Worm (Caenorhabditis elegans) whole organism, L1 larva: ENCODE measurements around the gene phf-15.

Experiments
- blmp-1 ChIP-seq: fragments of 150-350 bp; optimal IDR thresholded peaks from 2 replicates; lab custom pipeline; 2014; ENCODE audit warnings: missing biosample characterization, missing genetic modification characterization
- ceh-82 ChIP-seq, 3 experiments: fragments of 150-350 bp in 1 of 3; sonication (generic microtip) in 2 of 3; optimal IDR thresholded peaks; 2 replicates each; lab custom pipeline; 2014 to 2017; ENCODE audit warnings: missing biosample characterization in 3 of 3, missing genetic modification characterization in 3 of 3
- ceh-88 ChIP-seq: fragments of 200-800 bp; sonication (Bioruptor generic); IDR thresholded peaks from 2 replicates; pipeline ENCODE4 v1.3.6; 2022; ENCODE audit warnings: missing genetic modification characterization, missing compliant biosample characterization
- dpl-1 ChIP-seq, 3 experiments: fragments of 150-350 bp in 2 of 3; sonication (generic microtip) in 1 of 3; optimal IDR thresholded peaks; 2 replicates each; lab custom pipeline; 2014 to 2017; ENCODE audit warnings: missing biosample characterization in 3 of 3, missing genetic modification characterization in 3 of 3, missing genetic modification reagents in 3 of 3
- dsc-1 ChIP-seq: sonication (generic microtip); optimal IDR thresholded peaks from 2 replicates; lab custom pipeline; 2016; ENCODE audit warnings: mild to moderate bottlenecking, missing genetic modification characterization, missing compliant biosample characterization
- efl-1 ChIP-seq, 4 experiments: fragments of 150-350 bp; optimal IDR thresholded peaks in 3 of 4; peaks in 1 of 4; 1 replicate in 1 of 4; 2 replicates in 3 of 4; lab custom pipeline; 2014; ENCODE audit warnings: missing biosample characterization in 2 of 4, missing genetic modification characterization in 2 of 4, missing genetic modification reagents in 2 of 4
- efl-3 ChIP-seq: fragments of 200-800 bp; sonication (Bioruptor generic); optimal IDR thresholded peaks from 2 replicates; lab custom pipeline; 2018; ENCODE audit warnings: mild to moderate bottlenecking, missing genetic modification characterization, missing compliant biosample characterization
- fos-1 ChIP-seq: fragments of 150-350 bp; optimal IDR thresholded peaks from 2 replicates; lab custom pipeline; 2014; ENCODE audit warnings: missing biosample characterization, missing genetic modification characterization
- grh-1 ChIP-seq: fragments of 200-800 bp; sonication (Bioruptor generic); IDR thresholded peaks from 2 replicates; pipeline ENCODE4 v1.3.6; 2022; ENCODE audit warnings: missing genetic modification reagents, missing genetic modification characterization, missing compliant biosample characterization
- hlh-17 ChIP-seq: fragments of 200-800 bp; sonication (Bioruptor generic); optimal IDR thresholded peaks from 2 replicates; lab custom pipeline; 2018; ENCODE audit warnings: missing genetic modification characterization, mild to moderate bottlenecking, missing compliant biosample characterization, moderate library complexity, borderline replicate concordance
- hpl-2 ChIP-seq: fragments of 150-350 bp; optimal IDR thresholded peaks from 2 replicates; lab custom pipeline; 2014; ENCODE audit warnings: missing biosample characterization, missing genetic modification reagents, missing genetic modification characterization
- irx-1 ChIP-seq: sonication (generic microtip); optimal IDR thresholded peaks from 2 replicates; lab custom pipeline; 2016; ENCODE audit warnings: missing genetic modification characterization, missing compliant biosample characterization
- jun-1 ChIP-seq: fragments of 150-350 bp; optimal IDR thresholded peaks from 2 replicates; lab custom pipeline; 2014; ENCODE audit warnings: missing biosample characterization, missing genetic modification reagents, missing genetic modification characterization
- lin-13 ChIP-seq: fragments of 150-350 bp; optimal IDR thresholded peaks from 2 replicates; lab custom pipeline; 2014; ENCODE audit warnings: missing biosample characterization, missing genetic modification reagents, missing genetic modification characterization
- lin-14 ChIP-seq: fragments of 200-800 bp; sonication (Bioruptor generic); optimal IDR thresholded peaks from 2 replicates; lab custom pipeline; 2018; ENCODE audit warnings: mild to moderate bottlenecking, missing genetic modification characterization, moderate library complexity, missing compliant biosample characterization
- lsy-2 ChIP-seq, 2 experiments: fragments of 150-350 bp; optimal IDR thresholded peaks; 2 replicates each; lab custom pipeline; 2014; ENCODE audit warnings: missing biosample characterization in 2 of 2, missing genetic modification characterization in 2 of 2
- mdl-1 ChIP-seq, 2 experiments: fragments of 150-350 bp; optimal IDR thresholded peaks; 2 replicates each; lab custom pipeline; 2014 to 2017; ENCODE audit warnings: missing biosample characterization in 2 of 2, missing genetic modification characterization in 2 of 2, inconsistent platforms in 1 of 2
- mef-2 ChIP-seq: fragments of 150-350 bp; optimal IDR thresholded peaks from 2 replicates; lab custom pipeline; 2014; ENCODE audit warnings: missing biosample characterization, missing genetic modification characterization
- mep-1 ChIP-seq: fragments of 150-350 bp; optimal IDR thresholded peaks from 2 replicates; lab custom pipeline; 2014; ENCODE audit warnings: missing biosample characterization, missing genetic modification characterization
- nhr-12 ChIP-seq: sonication (generic microtip); optimal IDR thresholded peaks from 2 replicates; lab custom pipeline; 2017; ENCODE audit warnings: missing biosample characterization, missing genetic modification characterization
- nhr-19 ChIP-seq: fragments of 200-800 bp; sonication (Bioruptor generic); conservative IDR thresholded peaks from 2 replicates; pipeline ENCODE4 v1.3.6; 2022; ENCODE audit warnings: missing genetic modification characterization, missing compliant biosample characterization
- nhr-71 ChIP-seq: sonication (generic microtip); optimal IDR thresholded peaks from 2 replicates; lab custom pipeline; 2016; ENCODE audit warnings: mild to moderate bottlenecking, missing genetic modification characterization, moderate library complexity, missing compliant biosample characterization
- nhr-77 ChIP-seq: fragments of 150-350 bp; optimal IDR thresholded peaks from 2 replicates; lab custom pipeline; 2014; ENCODE audit warnings: missing biosample characterization, missing genetic modification characterization
- nhr-85 ChIP-seq: sonication (generic microtip); peaks from one replicate; lab custom pipeline; 2016; ENCODE audit warnings: missing genetic modification characterization, inconsistent platforms, missing compliant biosample characterization
- skn-1 ChIP-seq: fragments of 150-350 bp; optimal IDR thresholded peaks from 2 replicates; lab custom pipeline; 2014; ENCODE audit warnings: missing biosample characterization, missing genetic modification characterization
- snu-23 ChIP-seq: sonication (generic microtip); optimal IDR thresholded peaks from 2 replicates; lab custom pipeline; 2016; ENCODE audit warnings: missing genetic modification characterization, missing compliant biosample characterization
- sox-4 ChIP-seq: sonication (generic microtip); optimal IDR thresholded peaks from 2 replicates; lab custom pipeline; 2016; ENCODE audit warnings: missing genetic modification characterization, missing compliant biosample characterization
- tbx-2 ChIP-seq: sonication (generic microtip); optimal IDR thresholded peaks from 2 replicates; lab custom pipeline; 2016; ENCODE audit warnings: missing genetic modification characterization, missing compliant biosample characterization
- unc-86 ChIP-seq: sonication (generic microtip); optimal IDR thresholded peaks from 2 replicates; lab custom pipeline; 2016; ENCODE audit warnings: missing genetic modification characterization, missing compliant biosample characterization
- vab-15 ChIP-seq: sonication (generic microtip); optimal IDR thresholded peaks from 2 replicates; lab custom pipeline; 2017; ENCODE audit warnings: missing genotype, mild to moderate bottlenecking, missing genetic modification characterization, missing compliant biosample characterization
- xbp-1 ChIP-seq: sonication (generic microtip); optimal IDR thresholded peaks from 2 replicates; lab custom pipeline; 2016; ENCODE audit warnings: missing genetic modification characterization, missing compliant biosample characterization

The phf-15 gene

DNA sequence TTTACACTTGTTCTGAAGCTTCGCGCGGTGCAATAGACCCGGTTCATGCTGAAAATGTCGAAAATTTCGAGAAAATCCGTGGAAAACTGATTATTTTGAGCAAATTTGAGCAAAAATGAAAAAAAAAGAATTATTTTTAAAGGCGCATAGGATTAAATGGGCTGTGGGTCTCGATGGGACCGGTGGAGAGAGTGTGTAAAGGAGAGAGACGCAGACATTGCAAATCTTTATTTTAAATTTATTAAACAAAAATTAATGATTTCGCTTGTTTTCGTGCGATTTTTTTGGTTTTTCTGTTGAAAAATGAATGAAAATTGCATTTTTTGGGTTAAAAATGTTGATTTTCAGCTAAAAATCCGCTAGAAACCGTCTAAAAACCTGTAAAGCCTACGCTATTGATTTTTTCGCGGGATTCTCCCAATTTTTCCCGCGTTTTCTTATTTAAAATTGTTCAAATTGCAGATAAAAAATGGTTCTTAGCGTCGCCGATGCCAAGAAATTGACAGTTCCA is 28.3 kb upstream of the phf-15 start, which contains the start of the genes Y53G8AR.8 and Y53G8AR.6 (continued):
- peak; percentile 55 for TF ChIP-seq mep-1 (tag; lab: Kevin White, UChicago)
- TF ChIP-seq grh-1 (GFP tag; lab: Robert Waterston, UW) = no peak
- no peak for TF ChIP-seq nhr-12 (tag; lab: Kevin White, UChicago)

ce11 chrIII:3297151-3297550 is 25.5 kb upstream of the phf-15 start, which contains the start of gene Y53G8AR.5:
Gene Y53G8AR.5, plus strand, starts transcription at chrIII:3297451.
- TF ChIP-seq hlh-17 (GFP tag; lab: Kevin White, UChicago) = no peak
- TF ChIP-seq nhr-85 = peak; percentile 49
- no peak for TF ChIP-seq efl-3 (GFP tag; lab: Kevin White, UChicago)
- TF ChIP-seq nhr-19 (GFP tag; lab: Robert Waterston, UW) = no peak

- TF ChIP-seq ceh-82 (tag; optimal IDR thresholded peaks at IDR 0.05; lab: Kevin White, UChicago) = peak in 1 of 3 experiments; percentile 42
- peak; percentile 46 for TF ChIP-seq nhr-85
- TF ChIP-seq lsy-2 (tag; optimal IDR thresholded peaks at IDR 0.05; lab: Kevin White, UChicago) = peak in 1 of 2 experiments; percentile 19
- no peak for TF ChIP-seq mef-2 (tag; lab: Kevin White, UChicago)
- peak; percentile 5 to 12 for TF ChIP-seq efl-1 (optimal IDR thresholded peaks at IDR 0.05; lab: Kevin White, UChicago)
- TF ChIP-seq efl-1 (GFP tag; optimal IDR thresholded peaks at IDR 0.05 in 1 of 2; lab: Kevin White, UChicago) = peak in 1 of 2 experiments; percentile 66
- peak in 1 of 3 experiments; percentile 4 for TF ChIP-seq dpl-1 (GFP tag; optimal IDR thresholded peaks at IDR 0.05; lab: Kevin White, UChicago)
- peak; percentile 61 for TF ChIP-seq dsc-1 (tag; lab: Kevin White, UChicago)
- TF ChIP-seq mep-1 (tag; lab: Kevin White, UChicago) = peak; percentile 3
- peak; percentile 37 for TF ChIP-seq unc-86
- TF ChIP-seq blmp-1 (tag; lab: Kevin White, UChicago) = no peak
- TF ChIP-seq snu-23 (GFP tag; lab: Kevin White, UChicago) = peak; percentile 1
- peak; percentile 70 for TF ChIP-seq lin-14 (GFP tag; lab: Kevin White, UChicago)
- peak in 1 of 2 experiments; percentile 3 for TF ChIP-seq mdl-1 (tag; optimal IDR thresholded peaks at IDR 0.05; lab: Kevin White, UChicago)
- TF ChIP-seq hpl-2 (GFP tag; lab: Kevin White, UChicago) = no peak
Measured at ce11 chrIII:3304554-3304953, 18.1 kb upstream of the phf-15 start.

DNA sequence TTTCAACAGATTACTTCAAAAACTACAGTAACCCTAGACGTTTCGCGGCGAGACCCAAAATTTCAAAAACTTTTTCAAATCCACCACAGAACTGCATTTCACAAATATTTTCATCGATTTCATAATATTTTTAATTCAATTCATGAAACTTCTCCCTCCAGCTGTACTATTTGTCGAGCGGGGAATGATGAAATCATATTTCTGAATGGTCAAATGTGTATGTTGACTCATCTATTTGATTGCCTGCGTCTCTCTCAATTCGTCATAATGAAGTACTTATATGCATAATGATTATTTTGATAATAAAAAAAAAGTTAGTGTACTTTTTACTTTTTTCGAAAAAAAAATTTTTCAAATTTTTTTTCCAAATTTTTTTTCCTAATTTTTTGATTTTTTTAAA is 16.3 kb upstream of the phf-15 start:
- no peak for TF ChIP-seq nhr-77 (tag; lab: Kevin White, UChicago)
- TF ChIP-seq skn-1 = peak; percentile 70
- TF ChIP-seq jun-1 (tag; lab: Kevin White, UChicago) = peak; percentile 62
- no peak for TF ChIP-seq xbp-1 (tag; lab: Kevin White, UChicago)

DNA sequence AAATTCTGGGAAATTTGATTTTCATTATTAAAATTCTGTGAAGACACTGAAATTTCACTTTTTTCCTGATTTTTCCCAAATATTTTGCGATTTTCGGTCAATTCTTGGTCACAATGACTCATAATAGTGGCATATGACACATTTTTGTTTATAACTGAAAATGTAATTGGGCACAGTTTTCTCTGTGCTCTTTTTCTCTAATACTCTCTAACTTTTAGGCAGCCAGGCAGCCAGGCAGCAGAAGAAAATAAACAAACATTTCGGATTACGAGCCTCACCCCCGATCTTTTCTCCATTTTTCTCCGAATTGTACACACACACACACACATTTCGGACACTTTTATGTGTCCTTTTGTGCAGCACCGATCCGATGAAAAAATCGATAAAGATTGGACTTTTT is 15.3 kb upstream of the phf-15 start:
- TF ChIP-seq ceh-82 (tag; optimal IDR thresholded peaks at IDR 0.05; lab: Kevin White, UChicago) (peak in 1 of 3 experiments; percentile 9), fos-1 (tag; lab: Kevin White, UChicago) (peak; percentile 0), nhr-71 (tag; lab: Kevin White, UChicago) (peak; percentile 21), unc-86 (no peak), vab-15 (tag; lab: Kevin White, UChicago) (no peak), tbx-2 (tag; lab: Kevin White, UChicago) (no peak), lsy-2 (tag; optimal IDR thresholded peaks at IDR 0.05; lab: Kevin White, UChicago) (no peak), lin-14 (GFP tag; lab: Kevin White, UChicago) (peak; percentile 51), sox-4 (no peak), nhr-77 (tag; lab: Kevin White, UChicago) (peak; percentile 7), ceh-88 (no peak), dpl-1 (GFP tag; optimal IDR thresholded peaks at IDR 0.05; lab: Kevin White, UChicago) (no peak), mef-2 (tag; lab: Kevin White, UChicago) (no peak), irx-1 (tag; lab: Kevin White, UChicago) (peak; percentile 20), lin-13 (no peak)
